Fruit fly (Drosophila melanogaster) whole organism, pupa: ENCODE data around the gene CG13311.

Experiments
- CG10348 ChIP-seq: fragments of 200-800 bp; sonication (Bioruptor generic); IDR thresholded peaks from 2 replicates; pipeline ENCODE4 v1.3.6; 2022; ENCODE audit warnings: missing biosample characterization, missing genetic modification characterization
- CG12605 ChIP-seq: fragments of 200-800 bp; sonication (Bioruptor generic); IDR thresholded peaks from 2 replicates; pipeline ENCODE4 v1.3.6; 2022; ENCODE audit warnings: missing biosample characterization, missing genetic modification characterization
- CG13204 ChIP-seq: fragments of 200-800 bp; sonication (Bioruptor generic); optimal IDR thresholded peaks from 2 replicates; lab custom pipeline; 2018; ENCODE audit warnings: missing biosample characterization, mild to moderate bottlenecking, missing genetic modification characterization, moderate library complexity
- CG14655 ChIP-seq: fragments of 200-800 bp; sonication (Bioruptor generic); optimal IDR thresholded peaks from 3 replicates; lab custom pipeline; 2017; ENCODE audit warnings: mild to moderate bottlenecking, missing biosample characterization, missing genetic modification reagents, missing genetic modification characterization
- CG15710 ChIP-seq: fragments of 200-800 bp; sonication (Bioruptor generic); optimal IDR thresholded peaks from 2 replicates; lab custom pipeline; 2018; ENCODE audit warnings: missing biosample characterization, mild to moderate bottlenecking, missing genetic modification characterization, moderate library complexity
- CG4496 ChIP-seq: fragments of 200-800 bp; sonication (Bioruptor generic); IDR thresholded peaks from 3 replicates; pipeline ENCODE4 v1.3.6; 2022; ENCODE audit warnings: missing biosample characterization, missing genetic modification characterization
- CG8301 ChIP-seq: fragments of 200-800 bp; sonication (Bioruptor generic); optimal IDR thresholded peaks from 2 replicates; lab custom pipeline; 2018; ENCODE audit warnings: missing biosample characterization, mild to moderate bottlenecking, missing genetic modification characterization
- CG9948 ChIP-seq: fragments of 200-800 bp; sonication (Bioruptor generic); optimal IDR thresholded peaks from 2 replicates; lab custom pipeline; 2018; ENCODE audit warnings: missing biosample characterization, mild to moderate bottlenecking, missing genetic modification characterization, moderate library complexity
- D1 ChIP-seq: fragments of 200-800 bp; sonication (Bioruptor generic); optimal IDR thresholded peaks from 2 replicates; lab custom pipeline; 2018; ENCODE audit warnings: missing biosample characterization, mild to moderate bottlenecking, missing genetic modification characterization, moderate library complexity
- EcR ChIP-seq: fragments of 200-800 bp; sonication (Bioruptor generic); optimal IDR thresholded peaks from 3 replicates; lab custom pipeline; 2019; ENCODE audit warnings: missing biosample characterization, missing genetic modification characterization, mild to moderate bottlenecking, moderate library complexity, missing genetic modification reagents
- Pif1A ChIP-seq: fragments of 200-800 bp; sonication (Bioruptor generic); optimal IDR thresholded peaks from 3 replicates; lab custom pipeline; 2016; ENCODE audit warnings: missing biosample characterization, missing genetic modification characterization
- fd96Ca ChIP-seq: fragments of 200-800 bp; sonication (Bioruptor generic); IDR thresholded peaks from 3 replicates; pipeline ENCODE4 v1.3.6; 2022; ENCODE audit warnings: missing biosample characterization, missing genetic modification characterization
- gl ChIP-seq: fragments of 200-800 bp; sonication (Bioruptor generic); optimal IDR thresholded peaks from 2 replicates; lab custom pipeline; 2018; ENCODE audit warnings: missing biosample characterization, mild to moderate bottlenecking, missing genetic modification characterization
- rn ChIP-seq: fragments of 200-800 bp; sonication (Bioruptor generic); IDR thresholded peaks from 2 replicates; pipeline ENCODE4 v1.3.6; 2022; ENCODE audit warnings: missing biosample characterization, missing genetic modification characterization

dm6 chr3L:8835441-8835840, 33.5 kb upstream of the CG13311 start:
- no peak for TF ChIP-seq rn (GFP tag; lab: Robert Waterston, UW)
- no peak for TF ChIP-seq CG14655
- TF ChIP-seq CG4496 (GFP tag; lab: Robert Waterston, UW) = no peak
- no peak for TF ChIP-seq CG10348 (GFP tag; lab: Robert Waterston, UW)
- TF ChIP-seq CG8301 = no peak
- TF ChIP-seq CG15710 (tag; lab: Kevin White, UChicago) = no peak
- no peak for TF ChIP-seq Pif1A (GFP tag; lab: Kevin White, UChicago)
- no peak for TF ChIP-seq CG9948 (tag; lab: Kevin White, UChicago)
- TF ChIP-seq CG12605 (GFP tag; lab: Robert Waterston, UW) = no peak
- no peak for TF ChIP-seq EcR (GFP tag; lab: Kevin White, UChicago)
- no peak for TF ChIP-seq fd96Ca
- no peak for TF ChIP-seq CG13204 (GFP tag; lab: Kevin White, UChicago)
- no peak for TF ChIP-seq D1
- TF ChIP-seq gl (tag; lab: Kevin White, UChicago) = no peak
